Worm (Caenorhabditis elegans): Measurements from ENCODE around the gene bcl-11.

- TF ChIP-seq unc-120 (tag; optimal IDR thresholded peaks at IDR 0.05; ENCODE audit: poor library complexity, severe bottlenecking) (no peak), lsy-2 (tag; optimal IDR thresholded peaks at IDR 0.05) (no peak), unc-39 (tag; optimal IDR thresholded peaks at IDR 0.05) (no peak), lin-32 (GFP tag; optimal IDR thresholded peaks at IDR 0.05) (no peak), ceh-83 (GFP tag; optimal IDR thresholded peaks at IDR 0.05) (no peak), unc-62 (GFP tag; optimal IDR thresholded peaks at IDR 0.05) (no peak), lin-13 (tag; optimal IDR thresholded peaks at IDR 0.05) (no peak), flh-1 (GFP tag; optimal IDR thresholded peaks at IDR 0.05) (no peak), pha-4 (tag; optimal IDR thresholded peaks at IDR 0.05) (no peak), snpc-4 (tag; optimal IDR thresholded peaks at IDR 0.05) (no peak)
These were observed 39.2 kb upstream of the bcl-11 start, which contains the start of gene cest-24 for ce11 chrV:6316632-6317031.

All from whole organism, mixed stage, embryonic.